Worm (Caenorhabditis elegans): ENCODE measurements around the gene ugt-66.

DNA sequence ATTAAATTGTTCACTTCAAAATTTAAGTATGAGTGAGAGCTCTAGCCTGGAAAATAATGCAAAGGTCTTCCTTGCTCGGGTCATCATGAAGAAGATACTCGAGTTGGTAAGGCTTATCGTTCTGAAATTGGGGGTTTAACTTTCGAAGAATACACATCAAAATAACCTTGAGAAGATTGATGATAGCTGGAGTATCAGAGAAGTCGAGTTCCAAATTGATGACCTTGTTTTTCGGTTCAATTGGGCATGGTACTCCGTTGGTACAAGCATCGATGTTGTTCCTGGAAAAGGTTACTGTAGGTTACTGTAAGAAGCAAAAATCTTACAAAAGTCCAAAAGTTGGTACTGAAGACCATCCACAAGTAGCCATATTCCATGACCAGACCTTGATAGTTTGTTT lies 18.2 kb downstream of the ugt-66 start:
- TF ChIP-seq him-1 (tag; optimal IDR thresholded peaks at IDR 0.05) = no peak
- TF ChIP-seq W03F9.2 (tag; optimal IDR thresholded peaks at IDR 0.05) = no peak
- TF ChIP-seq dao-5 (tag; optimal IDR thresholded peaks at IDR 0.05) = no peak

Measured in whole organism, L4/young adult.